Fruit fly (Drosophila melanogaster) whole organism, prepupa: Measurements from ENCODE around the gene CG14627.

ENCODE experiments used
- Blimp-1 ChIP-seq: fragments of 200-800 bp; sonication (Bioruptor generic); optimal IDR thresholded peaks from 3 replicates; lab custom pipeline; 2017; ENCODE audit warnings: missing biosample characterization, missing genetic modification characterization, mild to moderate bottlenecking, moderate library complexity, missing genetic modification reagents
- CG10631 ChIP-seq: fragments of 200-800 bp; sonication (Bioruptor generic); optimal IDR thresholded peaks from 2 replicates; lab custom pipeline; 2016; ENCODE audit warnings: missing biosample characterization, missing genetic modification characterization
- CG10669 ChIP-seq: fragments of 200-800 bp; sonication (Bioruptor generic); optimal IDR thresholded peaks from 3 replicates; lab custom pipeline; 2018; ENCODE audit warnings: missing biosample characterization, mild to moderate bottlenecking, missing genetic modification characterization, moderate library complexity
- CG11294 ChIP-seq: fragments of 200-800 bp; sonication (Bioruptor generic); IDR thresholded peaks from 2 replicates; pipeline ENCODE4 v1.3.6; 2022; ENCODE audit warnings: missing biosample characterization, missing genetic modification characterization
- CG11762 ChIP-seq: fragments of 200-800 bp; sonication (Bioruptor generic); optimal IDR thresholded peaks from 3 replicates; lab custom pipeline; 2016; ENCODE audit warnings: missing biosample characterization, missing genetic modification characterization; ENCODE audit not compliant: insufficient read depth
- CG11902 ChIP-seq: fragments of 200-800 bp; sonication (Bioruptor generic); optimal IDR thresholded peaks from 3 replicates; lab custom pipeline; 2016; ENCODE audit warnings: missing biosample characterization, missing genetic modification characterization
- CG15336 ChIP-seq: fragments of 200-800 bp; sonication (Bioruptor generic); IDR thresholded peaks from 2 replicates; pipeline ENCODE4 v1.3.6; 2022; ENCODE audit warnings: missing biosample characterization, missing genetic modification characterization
- CG1621 ChIP-seq: fragments of 200-800 bp; sonication (Bioruptor generic); optimal IDR thresholded peaks from 3 replicates; lab custom pipeline; 2018; ENCODE audit warnings: missing biosample characterization, mild to moderate bottlenecking, missing genetic modification characterization
- CG16779 ChIP-seq: fragments of 200-800 bp; sonication (Bioruptor generic); optimal IDR thresholded peaks from 3 replicates; lab custom pipeline; 2017; ENCODE audit warnings: missing biosample characterization, mild to moderate bottlenecking, missing genetic modification characterization
- CG31627 ChIP-seq: fragments of 200-800 bp; sonication (Bioruptor generic); optimal IDR thresholded peaks from 3 replicates; lab custom pipeline; 2016; ENCODE audit warnings: missing biosample characterization, missing genetic modification characterization
- CG32006 ChIP-seq: fragments of 200-800 bp; sonication (Bioruptor generic); optimal IDR thresholded peaks from 3 replicates; lab custom pipeline; 2017; ENCODE audit warnings: missing biosample characterization, mild to moderate bottlenecking, missing genetic modification characterization
- CG34406 ChIP-seq: fragments of 200-800 bp; sonication (Bioruptor generic); optimal IDR thresholded peaks from 3 replicates; lab custom pipeline; 2016; ENCODE audit warnings: missing biosample characterization, missing genetic modification characterization
- CG3919 ChIP-seq: fragments of 200-800 bp; sonication (Bioruptor generic); optimal IDR thresholded peaks from 3 replicates; lab custom pipeline; 2016; ENCODE audit warnings: missing biosample characterization, missing genetic modification characterization
- CG4318 ChIP-seq: fragments of 200-800 bp; sonication (Bioruptor generic); optimal IDR thresholded peaks from 3 replicates; lab custom pipeline; 2017; ENCODE audit warnings: missing biosample characterization, mild to moderate bottlenecking, missing genetic modification characterization
- CG6163 ChIP-seq: fragments of 200-800 bp; sonication (Bioruptor generic); IDR thresholded peaks from 3 replicates; pipeline ENCODE4 v1.3.6; 2022; ENCODE audit warnings: missing biosample characterization, missing genetic modification characterization
- CG6276 ChIP-seq: fragments of 200-800 bp; sonication (Bioruptor generic); optimal IDR thresholded peaks from 2 replicates; lab custom pipeline; 2017; ENCODE audit warnings: missing biosample characterization, mild to moderate bottlenecking, missing genetic modification characterization
- CG6792 ChIP-seq: fragments of 200-800 bp; sonication (Bioruptor generic); optimal IDR thresholded peaks from 3 replicates; lab custom pipeline; 2016; ENCODE audit warnings: missing biosample characterization, missing genetic modification characterization
- CG6808 ChIP-seq: fragments of 200-800 bp; sonication (Bioruptor generic); optimal IDR thresholded peaks from 3 replicates; lab custom pipeline; 2017; ENCODE audit warnings: missing biosample characterization, missing genetic modification characterization, mild to moderate bottlenecking, moderate library complexity, missing genetic modification reagents
- CG6854 ChIP-seq: fragments of 200-800 bp; sonication (Bioruptor generic); optimal IDR thresholded peaks from 2 replicates; lab custom pipeline; 2017; ENCODE audit warnings: missing biosample characterization, mild to moderate bottlenecking, missing genetic modification characterization
- CG8119 ChIP-seq: fragments of 200-800 bp; sonication (Bioruptor generic); IDR thresholded peaks from 3 replicates; pipeline ENCODE4 v1.3.6; 2022; ENCODE audit warnings: missing biosample characterization, missing genetic modification characterization
- CG8319 ChIP-seq: fragments of 200-800 bp; sonication (Bioruptor generic); optimal IDR thresholded peaks from 3 replicates; lab custom pipeline; 2016; ENCODE audit warnings: missing biosample characterization, missing genetic modification characterization
- CG8632 ChIP-seq: fragments of 200-800 bp; sonication (Bioruptor generic); optimal IDR thresholded peaks from 3 replicates; lab custom pipeline; 2016; ENCODE audit warnings: missing biosample characterization, missing genetic modification characterization
- CG9139 ChIP-seq: fragments of 200-800 bp; sonication (Bioruptor generic); optimal IDR thresholded peaks from 3 replicates; lab custom pipeline; 2017; ENCODE audit warnings: missing biosample characterization, mild to moderate bottlenecking, missing genetic modification characterization
- Eip75B ChIP-seq: fragments of 200-800 bp; sonication (Bioruptor generic); optimal IDR thresholded peaks from 3 replicates; lab custom pipeline; 2016; ENCODE audit warnings: missing biosample characterization, missing genetic modification characterization
- Eip93F ChIP-seq: fragments of 200-800 bp; sonication (Bioruptor generic); optimal IDR thresholded peaks from 2 replicates; lab custom pipeline; 2016; ENCODE audit warnings: missing biosample characterization, mild to moderate bottlenecking, missing genetic modification characterization
- Ets21C ChIP-seq: fragments of 200-800 bp; sonication (Bioruptor generic); optimal IDR thresholded peaks from 3 replicates; lab custom pipeline; 2016; ENCODE audit warnings: missing biosample characterization, missing genetic modification characterization
- Ets96B ChIP-seq: fragments of 200-800 bp; optimal IDR thresholded peaks from 2 replicates; lab custom pipeline; 2019; ENCODE audit warnings: missing biosample characterization, mild to moderate bottlenecking, missing genetic modification characterization, moderate library complexity
- Gug ChIP-seq: fragments of 200-800 bp; sonication (Bioruptor generic); IDR thresholded peaks from 2 replicates; pipeline ENCODE4 v1.3.6; 2022; ENCODE audit warnings: missing biosample characterization, missing genetic modification characterization
- Hr39 ChIP-seq: fragments of 200-800 bp; sonication (Bioruptor generic); optimal IDR thresholded peaks from 2 replicates; lab custom pipeline; 2016; ENCODE audit warnings: missing biosample characterization, missing genetic modification characterization
- Lpt ChIP-seq: fragments of 200-800 bp; sonication (Bioruptor generic); optimal IDR thresholded peaks from 3 replicates; lab custom pipeline; 2016; ENCODE audit warnings: missing biosample characterization, missing genetic modification characterization
- Met ChIP-seq: fragments of 200-800 bp; sonication (Bioruptor generic); optimal IDR thresholded peaks from 3 replicates; lab custom pipeline; 2016; ENCODE audit warnings: missing biosample characterization, missing genetic modification characterization
- OdsH ChIP-seq: fragments of 200-800 bp; sonication (Bioruptor generic); optimal IDR thresholded peaks from 3 replicates; lab custom pipeline; 2016; ENCODE audit warnings: missing biosample characterization, missing genetic modification characterization
- Smox ChIP-seq: fragments of 200-800 bp; sonication (Bioruptor generic); optimal IDR thresholded peaks from 3 replicates; lab custom pipeline; 2016; ENCODE audit warnings: missing biosample characterization, missing genetic modification characterization
- Sox102F ChIP-seq: fragments of 200-800 bp; sonication (Bioruptor generic); optimal IDR thresholded peaks from 2 replicates; lab custom pipeline; 2016; ENCODE audit warnings: missing biosample characterization, mild to moderate bottlenecking, missing genetic modification characterization
- Sox15 ChIP-seq: fragments of 200-800 bp; sonication (Bioruptor generic); optimal IDR thresholded peaks from 3 replicates; lab custom pipeline; 2016; ENCODE audit warnings: missing biosample characterization, missing genetic modification characterization
- achi ChIP-seq: fragments of 200-800 bp; sonication (Bioruptor generic); optimal IDR thresholded peaks from 3 replicates; lab custom pipeline; 2016; ENCODE audit warnings: missing biosample characterization, missing genetic modification characterization
- acj6 ChIP-seq: fragments of 200-800 bp; sonication (Bioruptor generic); optimal IDR thresholded peaks from 3 replicates; lab custom pipeline; 2016; ENCODE audit warnings: missing biosample characterization, missing genetic modification characterization
- cyc ChIP-seq: fragments of 200-800 bp; sonication (Bioruptor generic); optimal IDR thresholded peaks from 3 replicates; lab custom pipeline; 2016; ENCODE audit warnings: missing biosample characterization, missing genetic modification characterization
- dac ChIP-seq: fragments of 200-800 bp; sonication (Bioruptor generic); optimal IDR thresholded peaks from 2 replicates; lab custom pipeline; 2017; ENCODE audit warnings: missing biosample characterization, mild to moderate bottlenecking, missing genetic modification characterization
- dsx ChIP-seq: fragments of 200-800 bp; optimal IDR thresholded peaks from 3 replicates; lab custom pipeline; 2019; ENCODE audit warnings: missing biosample characterization, mild to moderate bottlenecking, missing genetic modification characterization, moderate library complexity; ENCODE audit not compliant: poor library complexity, severe bottlenecking
- eg ChIP-seq: fragments of 200-800 bp; sonication (Bioruptor generic); IDR thresholded peaks from 3 replicates; pipeline ENCODE4 v1.3.6; 2022; ENCODE audit warnings: missing biosample characterization, missing genetic modification characterization
- esn ChIP-seq: fragments of 200-800 bp; sonication (Bioruptor generic); optimal IDR thresholded peaks from 2 replicates; lab custom pipeline; 2016; ENCODE audit warnings: missing biosample characterization, mild to moderate bottlenecking, missing genetic modification characterization, moderate library complexity
- fd59A ChIP-seq: fragments of 200-800 bp; sonication (Bioruptor generic); optimal IDR thresholded peaks from 2 replicates; lab custom pipeline; 2017; ENCODE audit warnings: missing biosample characterization, mild to moderate bottlenecking, missing genetic modification characterization, missing genetic modification reagents
- fd85E ChIP-seq: fragments of 200-800 bp; sonication (Bioruptor generic); optimal IDR thresholded peaks from 3 replicates; lab custom pipeline; 2016; ENCODE audit warnings: missing biosample characterization, missing genetic modification characterization
- fkh ChIP-seq: fragments of 200-800 bp; sonication (Bioruptor generic); optimal IDR thresholded peaks from 3 replicates; lab custom pipeline; 2017; ENCODE audit warnings: missing biosample characterization, mild to moderate bottlenecking, missing genetic modification characterization, moderate library complexity
- net ChIP-seq: fragments of 200-800 bp; sonication (Bioruptor generic); optimal IDR thresholded peaks from 3 replicates; lab custom pipeline; 2016; ENCODE audit warnings: missing biosample characterization, missing genetic modification characterization
- pdm3 ChIP-seq: fragments of 200-800 bp; sonication (Bioruptor generic); optimal IDR thresholded peaks from 3 replicates; lab custom pipeline; 2016; ENCODE audit warnings: missing biosample characterization, missing genetic modification characterization
- salr ChIP-seq, 2 experiments: fragments of 200-800 bp; sonication (Bioruptor generic); optimal IDR thresholded peaks; 3 replicates each; lab custom pipeline; 2016 to 2018; ENCODE audit warnings: missing biosample characterization in 2 of 2, missing genetic modification characterization in 2 of 2, mild to moderate bottlenecking in 1 of 2
- spab ChIP-seq: fragments of 200-800 bp; sonication (Bioruptor generic); optimal IDR thresholded peaks from 2 replicates; lab custom pipeline; 2017; ENCODE audit warnings: missing biosample characterization, mild to moderate bottlenecking, missing genetic modification characterization, missing genetic modification reagents
- ss ChIP-seq, 2 experiments: fragments of 200-800 bp; sonication (Bioruptor generic); optimal IDR thresholded peaks; 2 replicates in 1 of 2; 3 replicates in 1 of 2; lab custom pipeline; 2017 to 2018; ENCODE audit warnings: mild to moderate bottlenecking in 2 of 2, missing biosample characterization in 2 of 2, missing genetic modification characterization in 2 of 2, moderate library complexity in 1 of 2
- svp ChIP-seq: fragments of 200-800 bp; sonication (Bioruptor generic); peaks from one replicate; lab custom pipeline; 2016; ENCODE audit warnings: missing biosample characterization, missing genetic modification characterization
- topi ChIP-seq: fragments of 200-800 bp; sonication (Bioruptor generic); optimal IDR thresholded peaks from 3 replicates; lab custom pipeline; 2016; ENCODE audit warnings: missing biosample characterization, missing genetic modification characterization
- vri ChIP-seq: fragments of 200-800 bp; sonication (Bioruptor generic); optimal IDR thresholded peaks from 3 replicates; lab custom pipeline; 2016; ENCODE audit warnings: missing biosample characterization, mild to moderate bottlenecking, missing genetic modification characterization

The CG14627 gene

dm6 chrX:1135006-1135376 is 46.4 kb upstream of the CG14627 start:
- TF ChIP-seq CG3919: peak; percentile 28
- TF ChIP-seq Hr39: no peak
- no peak for TF ChIP-seq CG8319 (GFP tag; lab: Kevin White, UChicago)
- no peak for TF ChIP-seq CG8119 (GFP tag; lab: Robert Waterston, UW)
- peak; percentile 21 for TF ChIP-seq esn (GFP tag; lab: Kevin White, UChicago)
- no peak for TF ChIP-seq CG31627 (GFP tag; lab: Kevin White, UChicago)
- TF ChIP-seq Smox (GFP tag; lab: Kevin White, UChicago): no peak
- TF ChIP-seq CG6808 (GFP tag; lab: Kevin White, UChicago): no peak
- TF ChIP-seq ss (GFP tag; optimal IDR thresholded peaks at IDR 0.05; lab: Kevin White, UChicago): peak in 1 of 2 experiments; percentile 24
- TF ChIP-seq fd59A: no peak
- TF ChIP-seq CG6276 (GFP tag; lab: Kevin White, UChicago): peak; percentile 38
- no peak for TF ChIP-seq CG11902
- peak; percentile 18 for TF ChIP-seq cyc (GFP tag; lab: Kevin White, UChicago)
- peak; percentile 16 for TF ChIP-seq net (GFP tag; lab: Kevin White, UChicago)
- TF ChIP-seq Ets96B: peak; percentile 11
- no peak for TF ChIP-seq Eip93F (GFP tag; lab: Kevin White, UChicago)
- no peak for TF ChIP-seq salr (GFP tag; optimal IDR thresholded peaks at IDR 0.05; lab: Kevin White, UChicago)
- TF ChIP-seq fkh (GFP tag; lab: Kevin White, UChicago): peak; percentile 22
- TF ChIP-seq CG15336 (GFP tag; lab: Robert Waterston, UW): no peak
- TF ChIP-seq CG4318: no peak
- TF ChIP-seq vri (GFP tag; lab: Kevin White, UChicago): peak; percentile 13
- TF ChIP-seq pdm3 (GFP tag; lab: Kevin White, UChicago): peak; percentile 17
- TF ChIP-seq spab (GFP tag; lab: Kevin White, UChicago): no peak
- TF ChIP-seq CG6854 (GFP tag; lab: Kevin White, UChicago): no peak
- no peak for TF ChIP-seq CG6163 (GFP tag; lab: Robert Waterston, UW)
- no peak for TF ChIP-seq OdsH (GFP tag; lab: Kevin White, UChicago)
- TF ChIP-seq achi (GFP tag; lab: Kevin White, UChicago): no peak
- TF ChIP-seq CG11762 (GFP tag; lab: Kevin White, UChicago): no peak
- no peak for TF ChIP-seq Sox15 (GFP tag; lab: Kevin White, UChicago)
- TF ChIP-seq Sox102F (GFP tag; lab: Kevin White, UChicago): no peak
- no peak for TF ChIP-seq Lpt (GFP tag; lab: Kevin White, UChicago)
- TF ChIP-seq Gug (GFP tag; lab: Robert Waterston, UW): 0 out of 2 replicates have a peak, but pooled peaks have one; percentile 12
- no peak for TF ChIP-seq CG34406 (GFP tag; lab: Kevin White, UChicago)
- no peak for TF ChIP-seq topi
- 0 out of 3 replicates have a peak, but pooled peaks have one; percentile 30 for TF ChIP-seq eg (GFP tag; lab: Robert Waterston, UW)
- peak; percentile 51 for TF ChIP-seq Met (GFP tag; lab: Kevin White, UChicago)
- peak; percentile 48 for TF ChIP-seq Eip75B (GFP tag; lab: Kevin White, UChicago)
- TF ChIP-seq CG6792 (GFP tag; lab: Kevin White, UChicago): no peak
- peak; percentile 31 for TF ChIP-seq CG32006
- TF ChIP-seq CG1621 (tag; lab: Kevin White, UChicago): no peak
- no peak for TF ChIP-seq fd85E (GFP tag; lab: Kevin White, UChicago)
- TF ChIP-seq Blimp-1: no peak
- no peak for TF ChIP-seq acj6 (GFP tag; lab: Kevin White, UChicago)
- no peak for TF ChIP-seq CG11294 (GFP tag; lab: Robert Waterston, UW)
- TF ChIP-seq CG10669 (GFP tag; lab: Kevin White, UChicago): peak; percentile 18
- no peak for TF ChIP-seq dsx (GFP tag; lab: Kevin White, UChicago)
- TF ChIP-seq CG10631 (GFP tag; lab: Kevin White, UChicago): no peak
- TF ChIP-seq svp (GFP tag; lab: Kevin White, UChicago): no peak
- TF ChIP-seq CG9139: no peak
- no peak for TF ChIP-seq Ets21C
- TF ChIP-seq dac (GFP tag; lab: Kevin White, UChicago): no peak
- TF ChIP-seq CG16779 (tag; lab: Kevin White, UChicago): no peak
- TF ChIP-seq CG8632 (GFP tag; lab: Kevin White, UChicago): no peak
